Worm (Caenorhabditis elegans) whole organism, midembryonic: ENCODE results near the gene dhs-11.

ENCODE experiments used
- T22C8.4 ChIP-seq: fragments of 200-800 bp; sonication (Bioruptor generic); IDR thresholded peaks from 2 replicates; pipeline ENCODE4 v1.3.6; 2022; ENCODE audit warnings: missing genetic modification characterization, missing compliant biosample characterization
- flt-1 ChIP-seq: fragments of 200-800 bp; sonication (Bioruptor generic); IDR thresholded peaks from 2 replicates; pipeline ENCODE4 v1.3.6; 2022; ENCODE audit warnings: missing genetic modification characterization, missing compliant biosample characterization
- tab-1 ChIP-seq: fragments of 200-800 bp; sonication (Bioruptor generic); IDR thresholded peaks from 2 replicates; pipeline ENCODE4 v1.3.6; 2022; ENCODE audit warnings: missing genetic modification characterization, missing compliant biosample characterization

- TF ChIP-seq flt-1 (GFP tag; lab: Robert Waterston, UW), result no peak
- no peak for TF ChIP-seq tab-1 (GFP tag; lab: Robert Waterston, UW)
- no peak for TF ChIP-seq T22C8.4 (GFP tag; lab: Robert Waterston, UW)
Observed at ce11 chrIII:10600894-10601293, 41.8 kb downstream of the dhs-11 start.
